Worm (Caenorhabditis elegans): Measurements from ENCODE around the gene msp-59.
A peak's percentile ranks its signal among the peaks of the same experiment; 100 is the strongest.

Gene msp-59

DNA sequence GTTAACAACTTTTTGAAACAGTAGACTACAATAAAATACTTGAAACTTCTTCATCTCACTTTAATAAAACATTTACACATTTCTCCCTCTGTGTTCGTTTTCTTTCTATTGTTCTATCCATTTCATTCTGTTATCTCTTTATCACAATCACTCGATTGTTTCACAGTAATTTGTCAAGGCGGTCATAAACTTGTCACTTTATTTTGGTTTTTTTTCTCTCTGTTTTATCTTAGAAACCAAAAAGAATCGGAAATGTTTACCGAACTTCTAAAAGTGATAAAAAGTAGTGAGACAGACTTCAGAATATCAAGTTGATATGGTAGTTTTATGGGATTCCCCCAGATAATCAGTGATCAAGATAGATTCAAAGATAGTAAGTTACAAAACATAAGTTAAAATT lies 26.3 kb upstream of the msp-59 start, which contains the start of gene Y4C6B.2:
Gene Y4C6B.2, plus strand, starts transcription at position 320 of the 400 bp plus-strand sequence.
- no peak for TF ChIP-seq flh-1 (GFP tag; optimal IDR thresholded peaks at IDR 0.05)
- TF ChIP-seq unc-120 (tag; optimal IDR thresholded peaks at IDR 0.05; ENCODE audit: poor library complexity, severe bottlenecking), result no peak
- TF ChIP-seq ceh-39 (tag; optimal IDR thresholded peaks at IDR 0.05), result no peak
- TF ChIP-seq hlh-1 (tag; optimal IDR thresholded peaks at IDR 0.05), result no peak
- TF ChIP-seq zip-8 (tag; optimal IDR thresholded peaks at IDR 0.05), result no peak
- TF ChIP-seq lin-13 (tag; optimal IDR thresholded peaks at IDR 0.05), result no peak
- TF ChIP-seq nhr-237 (tag; optimal IDR thresholded peaks at IDR 0.05), result no peak
- TF ChIP-seq ham-2 (GFP tag; optimal IDR thresholded peaks at IDR 0.05), result no peak
- no peak for TF ChIP-seq elt-3 (tag; optimal IDR thresholded peaks at IDR 0.05)
- TF ChIP-seq bed-3 (GFP tag; optimal IDR thresholded peaks at IDR 0.05), result no peak

DNA sequence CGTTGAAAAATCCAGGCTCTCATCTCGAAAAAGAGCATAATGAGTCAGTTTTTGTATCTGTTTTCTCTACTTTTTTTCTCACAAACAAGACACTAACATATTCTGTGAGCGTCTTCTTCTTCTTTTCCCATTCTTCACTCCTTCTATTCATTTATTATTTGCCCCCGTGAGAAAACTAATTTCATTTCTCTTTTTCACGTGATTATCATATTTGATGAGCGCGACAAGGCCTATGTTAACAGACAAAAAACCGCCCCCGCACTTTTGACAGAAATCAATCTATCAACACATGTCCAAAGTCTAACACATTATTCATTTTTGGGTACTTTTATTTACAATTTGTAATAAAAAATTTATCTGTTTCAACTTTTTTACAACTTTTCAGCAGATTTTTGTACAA lies 24.7 kb upstream of the msp-59 start:
- TF ChIP-seq ham-2 (GFP tag; optimal IDR thresholded peaks at IDR 0.05) (no peak), bed-3 (GFP tag; optimal IDR thresholded peaks at IDR 0.05) (no peak), unc-39 (tag; optimal IDR thresholded peaks at IDR 0.05) (no peak), elt-3 (tag; optimal IDR thresholded peaks at IDR 0.05) (no peak), mep-1 (tag; optimal IDR thresholded peaks at IDR 0.05) (no peak), ztf-11 (tag; optimal IDR thresholded peaks at IDR 0.05) (no peak), blmp-1 (tag; optimal IDR thresholded peaks at IDR 0.05) (no peak), nhr-76 (tag; optimal IDR thresholded peaks at IDR 0.05) (no peak), sptf-1 (tag; optimal IDR thresholded peaks at IDR 0.05) (no peak), mls-2 (tag; optimal IDR thresholded peaks at IDR 0.05) (no peak), ces-1 (GFP tag; optimal IDR thresholded peaks at IDR 0.05) (no peak), zip-8 (tag; optimal IDR thresholded peaks at IDR 0.05) (no peak), M03D4.4 (tag; optimal IDR thresholded peaks at IDR 0.05) (no peak), lin-32 (GFP tag; optimal IDR thresholded peaks at IDR 0.05) (no peak), lin-13 (tag; optimal IDR thresholded peaks at IDR 0.05) (no peak), mab-5 (tag; optimal IDR thresholded peaks at IDR 0.05) (no peak), pha-4 (tag; optimal IDR thresholded peaks at IDR 0.05) (no peak), lsy-2 (tag; optimal IDR thresholded peaks at IDR 0.05) (no peak), nhr-2 (tag; optimal IDR thresholded peaks at IDR 0.05) (no peak)

DNA sequence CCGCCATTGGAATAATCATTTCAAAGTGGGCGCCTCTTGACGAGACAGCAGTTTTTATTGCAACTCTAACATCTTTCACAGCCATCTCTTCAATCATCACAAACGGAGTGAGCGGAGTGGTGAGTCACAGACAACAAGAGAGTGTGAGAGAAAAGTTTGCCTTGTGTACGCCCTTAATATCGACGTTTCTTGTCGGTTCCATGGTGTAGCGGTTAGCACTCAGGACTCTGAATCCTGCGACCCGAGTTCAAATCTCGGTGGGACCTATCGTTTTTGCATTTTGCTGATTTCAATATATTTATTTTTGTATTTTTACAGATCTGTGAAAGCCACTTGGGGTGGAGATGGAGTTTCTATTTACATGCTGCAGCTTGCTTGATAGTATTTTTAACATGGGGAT lies 21.6 kb upstream of the msp-59 start:
- no peak for TF ChIP-seq hlh-1 (tag; optimal IDR thresholded peaks at IDR 0.05)
- TF ChIP-seq lin-32 (GFP tag; optimal IDR thresholded peaks at IDR 0.05), result no peak
- TF ChIP-seq sem-2 (GFP tag; optimal IDR thresholded peaks at IDR 0.05), result no peak
- TF ChIP-seq unc-62 (GFP tag; optimal IDR thresholded peaks at IDR 0.05), result no peak
- peak; percentile 44 for TF ChIP-seq ceh-43 (GFP tag; optimal IDR thresholded peaks at IDR 0.05)
- TF ChIP-seq nhr-12 (tag; optimal IDR thresholded peaks at IDR 0.05), result peak; percentile 12
- TF ChIP-seq mab-5 (tag; optimal IDR thresholded peaks at IDR 0.05), result no peak
- TF ChIP-seq drap-1 (GFP tag; optimal IDR thresholded peaks at IDR 0.05), result no peak
- no peak for TF ChIP-seq pha-4 (tag; optimal IDR thresholded peaks at IDR 0.05)
- peak; percentile 66 for TF ChIP-seq bed-3 (GFP tag; optimal IDR thresholded peaks at IDR 0.05)
- no peak for TF ChIP-seq blmp-1 (tag; optimal IDR thresholded peaks at IDR 0.05)
- TF ChIP-seq ceh-83 (GFP tag; optimal IDR thresholded peaks at IDR 0.05), result peak; percentile 45
- peak; percentile 20 for TF ChIP-seq mep-1 (tag; optimal IDR thresholded peaks at IDR 0.05)
- TF ChIP-seq lsy-2 (tag; optimal IDR thresholded peaks at IDR 0.05), result peak; percentile 12

DNA sequence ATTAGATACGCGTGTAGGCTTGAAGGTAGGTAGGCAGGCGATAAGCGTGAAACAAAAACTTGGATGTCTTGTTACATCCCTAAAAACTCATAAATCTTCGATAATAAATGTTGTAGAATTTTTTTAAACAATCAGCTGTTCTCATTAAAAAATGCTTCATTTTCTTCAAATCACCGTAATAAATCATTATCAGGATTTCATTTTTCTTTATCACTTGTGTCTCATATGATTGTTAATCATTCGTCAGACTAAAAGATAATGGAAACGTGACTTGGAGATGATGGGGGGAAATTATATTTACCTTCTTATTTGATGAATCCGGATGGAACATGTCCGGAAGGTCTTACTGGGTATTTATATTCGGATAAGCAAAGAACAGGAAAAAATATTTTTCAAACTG lies 20.6 kb upstream of the msp-59 start:
- TF ChIP-seq ceh-83 (GFP tag; optimal IDR thresholded peaks at IDR 0.05), result no peak
- TF ChIP-seq elt-1 (tag; optimal IDR thresholded peaks at IDR 0.05; ENCODE audit: borderline replicate concordance, insufficient read depth), result no peak
- no peak for TF ChIP-seq zip-8 (tag; optimal IDR thresholded peaks at IDR 0.05)
- no peak for TF ChIP-seq elt-3 (tag; optimal IDR thresholded peaks at IDR 0.05)

DNA sequence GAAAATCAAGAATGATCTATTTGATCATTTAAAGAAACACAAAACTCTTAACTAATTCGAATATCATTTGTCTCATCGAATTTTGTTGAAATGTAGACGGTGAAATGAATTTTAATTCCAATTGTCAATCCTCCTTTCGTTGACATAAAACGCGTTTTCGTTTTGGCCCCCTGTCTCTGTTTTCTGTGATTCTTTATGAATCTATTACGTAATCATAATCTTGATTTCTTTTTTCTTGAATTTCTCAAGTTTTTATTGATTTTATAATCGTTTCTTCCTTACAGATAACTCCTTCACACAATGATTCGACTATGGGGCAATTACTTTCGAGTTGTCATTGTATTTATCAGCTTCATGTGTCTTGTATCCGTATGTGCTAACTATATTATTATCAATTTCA lies 19.3 kb upstream of the msp-59 start, which contains the start of gene Y4C6B.3:
Gene Y4C6B.3, plus strand, starts transcription at position 301 of the 400 bp plus-strand sequence.
- TF ChIP-seq zip-8 (tag; optimal IDR thresholded peaks at IDR 0.05), result peak; percentile 65
- TF ChIP-seq ces-1 (GFP tag; optimal IDR thresholded peaks at IDR 0.05), result no peak

DNA sequence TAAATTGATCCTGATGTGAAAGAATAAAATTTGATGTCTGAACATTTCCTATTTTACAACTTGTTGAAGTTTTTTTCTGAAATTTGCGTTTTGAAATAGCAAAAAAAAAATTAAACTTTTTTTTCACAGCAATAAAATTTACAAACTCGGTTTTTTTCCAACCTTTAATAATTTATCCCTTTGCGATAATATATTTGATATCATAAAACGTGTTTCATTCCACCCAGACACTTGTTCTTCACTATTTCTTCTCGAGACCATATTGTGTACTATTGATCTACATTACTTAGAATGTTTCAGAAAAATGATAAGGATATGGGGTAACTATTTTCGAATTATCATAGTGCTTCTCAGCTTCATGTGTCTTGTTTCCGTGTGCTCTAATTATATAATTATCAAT lies 13.2 kb upstream of the msp-59 start, which contains the start of gene Y4C6B.4:
Gene Y4C6B.4, plus strand, starts transcription at position 301 of the 400 bp plus-strand sequence.
- TF ChIP-seq cnd-1 (tag; optimal IDR thresholded peaks at IDR 0.05) (no peak), ces-1 (GFP tag; optimal IDR thresholded peaks at IDR 0.05) (no peak), flh-1 (GFP tag; optimal IDR thresholded peaks at IDR 0.05) (no peak), snpc-4 (tag; optimal IDR thresholded peaks at IDR 0.05) (no peak)
